Fruit fly (Drosophila melanogaster) whole organism, adult: ENCODE results near the gene CG33128.

Source experiments
- CG11617 ChIP-seq: fragments of 200-800 bp; sonication (Bioruptor generic); optimal IDR thresholded peaks from 2 replicates; lab custom pipeline; 2017; ENCODE audit warnings: mild to moderate bottlenecking, missing biosample characterization, missing genetic modification reagents, missing genetic modification characterization
- tj ChIP-seq: fragments of 200-800 bp; sonication (Bioruptor generic); optimal IDR thresholded peaks from 3 replicates; lab custom pipeline; 2017; ENCODE audit warnings: missing biosample characterization, mild to moderate bottlenecking, missing genetic modification characterization, moderate library complexity

DNA sequence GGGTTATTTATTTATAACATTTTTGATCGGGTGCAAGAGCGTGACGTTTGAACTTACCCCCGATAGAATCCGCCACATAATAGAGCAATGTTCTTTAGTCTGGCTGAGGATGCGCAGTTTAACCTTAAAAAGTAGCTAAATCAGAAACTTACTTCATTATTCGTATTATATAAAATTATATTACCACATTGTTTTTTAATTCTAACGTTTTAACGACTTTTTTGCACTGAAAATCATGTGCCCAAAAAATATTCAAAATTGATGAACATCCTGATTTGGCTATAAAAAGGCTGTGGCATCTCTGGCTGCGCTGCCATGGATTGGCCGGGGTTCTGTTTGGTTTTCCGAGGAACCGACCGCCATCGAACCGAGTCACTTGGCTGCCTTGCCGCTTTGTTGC is 23.9 kb upstream of the CG33128 start:
- no peak for TF ChIP-seq tj (GFP tag; lab: Kevin White, UChicago)
- TF ChIP-seq CG11617: no peak
